Worm (Caenorhabditis elegans): ENCODE data around the gene F39F10.3.

F39F10.3 gene

DNA sequence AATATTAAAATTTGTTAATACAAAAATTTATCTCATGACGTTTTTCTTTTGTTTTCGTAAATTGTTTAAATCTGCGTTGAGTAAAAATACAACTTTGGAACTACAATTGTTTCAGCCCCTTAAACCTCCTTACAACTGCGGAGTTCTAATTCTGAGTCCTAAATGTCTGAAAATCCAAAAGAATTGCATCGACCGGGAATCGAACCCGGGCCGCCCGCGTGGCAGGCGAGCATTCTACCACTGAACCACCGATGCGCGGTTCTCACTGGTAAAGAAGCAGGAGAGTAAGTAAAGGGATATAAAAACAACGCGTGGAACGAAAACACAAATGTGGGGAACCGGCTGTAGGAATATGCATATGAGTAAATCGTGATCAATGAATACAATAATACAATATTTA, 36.3 kb downstream of the F39F10.3 start (continued):
- TF ChIP-seq lin-38 (GFP tag; IDR thresholded peaks at IDR 0.05) (no peak), mdt-29 (GFP tag; IDR thresholded peaks at IDR 0.05) (no peak), nhr-102 (tag; optimal IDR thresholded peaks at IDR 0.05) (no peak), spr-1 (tag; optimal IDR thresholded peaks at IDR 0.05) (no peak), aly-2 (tag; optimal IDR thresholded peaks at IDR 0.05) (no peak), egl-43 (GFP tag; IDR thresholded peaks at IDR 0.05) (peak; percentile 91), ztf-11 (tag; optimal IDR thresholded peaks at IDR 0.05) (no peak), lir-3 (tag; optimal IDR thresholded peaks at IDR 0.05) (no peak), snpc-4 (tag; optimal IDR thresholded peaks at IDR 0.05) (no peak), madf-5 (GFP tag; IDR thresholded peaks at IDR 0.05) (peak in 1 of 2 experiments; percentile 55; a peak in 1 of 4 replicates), lsy-2 (tag; optimal IDR thresholded peaks at IDR 0.05) (no peak), cey-2 (tag; optimal IDR thresholded peaks at IDR 0.05; ENCODE audit: borderline replicate concordance, insufficient read depth) (no peak), daf-16 (GFP tag; optimal IDR thresholded peaks at IDR 0.05) (peak in 1 of 2 experiments; percentile 33), daf-16 (tag; optimal IDR thresholded peaks at IDR 0.05) (peak; percentile 54), T20F7.1 (GFP tag; optimal IDR thresholded peaks at IDR 0.05) (no peak), ctbp-1 (GFP tag; IDR thresholded peaks at IDR 0.05) (peak; percentile 68; the same call in 1 of the 2 replicates), mxl-3 (GFP tag; optimal IDR thresholded peaks at IDR 0.05) (peak; percentile 22), zip-2 (tag; optimal IDR thresholded peaks at IDR 0.05) (no peak), jun-1 (tag; optimal IDR thresholded peaks at IDR 0.05) (no peak), lin-29 (GFP tag; IDR thresholded peaks at IDR 0.05) (no peak), Y75B8A.6 (GFP tag; IDR thresholded peaks at IDR 0.05) (0 out of 2 replicates have a peak, but pooled peaks have one; percentile 17), saeg-2 (GFP tag; IDR thresholded peaks at IDR 0.05) (no peak), ceh-44 (GFP tag; IDR thresholded peaks at IDR 0.05) (0 out of 2 replicates have a peak, but pooled peaks have one; percentile 68), egl-27 (tag; optimal IDR thresholded peaks at IDR 0.05) (no peak), daf-12 (tag; optimal IDR thresholded peaks at IDR 0.05) (no peak), zag-1 (tag; optimal IDR thresholded peaks at IDR 0.05) (no peak), lim-7 (GFP tag; IDR thresholded peaks at IDR 0.05) (peak; percentile 83), ceh-20 (GFP tag; IDR thresholded peaks at IDR 0.05) (peak; percentile 67; the same call in 1 of the 2 replicates), lin-1 (GFP tag; IDR thresholded peaks at IDR 0.05) (peak; percentile 43; the same call in 1 of the 2 replicates), hlh-30 (tag; optimal IDR thresholded peaks at IDR 0.05; ENCODE audit: insufficient read depth) (peak; percentile 75), Y48G9A.11 (GFP tag; IDR thresholded peaks at IDR 0.05) (peak; percentile 68; the same call in 1 of the 2 replicates), nhr-6 (tag; optimal IDR thresholded peaks at IDR 0.05) (peak; percentile 1), unc-130 (GFP tag; optimal IDR thresholded peaks at IDR 0.05) (peak; percentile 47), F10B5.3 (tag; optimal IDR thresholded peaks at IDR 0.05) (no peak), hif-1 (tag; optimal IDR thresholded peaks at IDR 0.05) (no peak), nhr-28 (tag; optimal IDR thresholded peaks at IDR 0.05) (no peak), ZK337.2 (GFP tag; IDR thresholded peaks at IDR 0.05) (no peak), madf-9 (GFP tag; conservative IDR thresholded peaks at IDR 0.05) (no peak; the same call in 1 of the 2 replicates), F44E2.7 (GFP tag; IDR thresholded peaks at IDR 0.05) (0 out of 2 replicates have a peak, but pooled peaks have one; percentile 53), nhr-25 (tag; optimal IDR thresholded peaks at IDR 0.05; ENCODE audit: borderline replicate concordance, insufficient read depth) (no peak), ces-1 (GFP tag; optimal IDR thresholded peaks at IDR 0.05) (no peak), nhr-237 (tag; optimal IDR thresholded peaks at IDR 0.05) (no peak), unc-62 (GFP tag; optimal IDR thresholded peaks at IDR 0.05 in 1 of 2) (peak in 1 of 2 experiments; percentile 81), unc-62 (tag; optimal IDR thresholded peaks at IDR 0.05) (no peak), pqm-1 (tag; optimal IDR thresholded peaks at IDR 0.05) (no peak), daf-19 (GFP tag; conservative IDR thresholded peaks at IDR 0.05) (no peak), skn-1 (tag; optimal IDR thresholded peaks at IDR 0.05) (no peak), Y5F2A.4 (GFP tag; optimal IDR thresholded peaks at IDR 0.05) (peak; percentile 36), arid-1 (GFP tag; conservative IDR thresholded peaks at IDR 0.05) (no peak; the same call in 1 of the 2 replicates), mdl-1 (tag; optimal IDR thresholded peaks at IDR 0.05) (peak in 1 of 2 experiments; percentile 67), ceh-28 (tag; optimal IDR thresholded peaks at IDR 0.05) (no peak)
